Fruit fly (Drosophila melanogaster): ENCODE results near the gene Bili.

DNA sequence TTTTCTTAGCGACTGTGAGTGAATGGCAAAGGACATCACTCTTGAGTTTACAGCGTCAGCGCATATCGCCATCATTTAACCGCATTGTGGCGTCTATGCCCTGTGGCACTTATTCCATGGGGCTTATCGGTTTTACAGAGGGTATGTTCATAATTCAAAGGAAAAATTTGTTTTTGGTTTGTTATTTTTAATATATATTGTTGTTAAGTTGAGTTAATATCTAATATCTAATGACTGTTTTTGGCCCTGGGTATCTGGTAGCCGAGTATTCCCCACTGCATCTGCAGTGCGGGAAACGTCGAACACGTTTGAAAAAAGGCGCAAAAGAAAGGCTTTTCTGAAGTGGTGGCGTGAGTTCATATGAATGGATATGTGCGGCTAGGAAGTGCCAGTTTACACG is 47.4 kb downstream of the Bili start:
- peak; percentile 29 for TF ChIP-seq Snoo (tag; optimal IDR thresholded peaks at IDR 0.05)
- TF ChIP-seq rn (GFP tag; IDR thresholded peaks at IDR 0.05) = peak; percentile 47
- no peak for TF ChIP-seq EcR (GFP tag; optimal IDR thresholded peaks at IDR 0.05)
- TF ChIP-seq D1 (tag; optimal IDR thresholded peaks at IDR 0.05) = no peak
- peak; percentile 73 for TF ChIP-seq Pif1A (GFP tag; optimal IDR thresholded peaks at IDR 0.05)
- peak; percentile 69 for TF ChIP-seq CG9948 (tag; optimal IDR thresholded peaks at IDR 0.05)

All from whole organism, pupa.